Fruit fly (Drosophila melanogaster) whole organism, prepupa: ENCODE results near the gene CG17377.

Source experiments
- CG11902 ChIP-seq: fragments of 200-800 bp; sonication (Bioruptor generic); optimal IDR thresholded peaks from 3 replicates; lab custom pipeline; 2016; ENCODE audit warnings: missing biosample characterization, missing genetic modification characterization
- CG6854 ChIP-seq: fragments of 200-800 bp; sonication (Bioruptor generic); optimal IDR thresholded peaks from 2 replicates; lab custom pipeline; 2017; ENCODE audit warnings: missing biosample characterization, mild to moderate bottlenecking, missing genetic modification characterization
- acj6 ChIP-seq: fragments of 200-800 bp; sonication (Bioruptor generic); optimal IDR thresholded peaks from 3 replicates; lab custom pipeline; 2016; ENCODE audit warnings: missing biosample characterization, missing genetic modification characterization
- lz ChIP-seq: fragments of 200-800 bp; sonication (Bioruptor generic); optimal IDR thresholded peaks from 3 replicates; lab custom pipeline; 2016; ENCODE audit warnings: missing biosample characterization, missing genetic modification characterization

DNA sequence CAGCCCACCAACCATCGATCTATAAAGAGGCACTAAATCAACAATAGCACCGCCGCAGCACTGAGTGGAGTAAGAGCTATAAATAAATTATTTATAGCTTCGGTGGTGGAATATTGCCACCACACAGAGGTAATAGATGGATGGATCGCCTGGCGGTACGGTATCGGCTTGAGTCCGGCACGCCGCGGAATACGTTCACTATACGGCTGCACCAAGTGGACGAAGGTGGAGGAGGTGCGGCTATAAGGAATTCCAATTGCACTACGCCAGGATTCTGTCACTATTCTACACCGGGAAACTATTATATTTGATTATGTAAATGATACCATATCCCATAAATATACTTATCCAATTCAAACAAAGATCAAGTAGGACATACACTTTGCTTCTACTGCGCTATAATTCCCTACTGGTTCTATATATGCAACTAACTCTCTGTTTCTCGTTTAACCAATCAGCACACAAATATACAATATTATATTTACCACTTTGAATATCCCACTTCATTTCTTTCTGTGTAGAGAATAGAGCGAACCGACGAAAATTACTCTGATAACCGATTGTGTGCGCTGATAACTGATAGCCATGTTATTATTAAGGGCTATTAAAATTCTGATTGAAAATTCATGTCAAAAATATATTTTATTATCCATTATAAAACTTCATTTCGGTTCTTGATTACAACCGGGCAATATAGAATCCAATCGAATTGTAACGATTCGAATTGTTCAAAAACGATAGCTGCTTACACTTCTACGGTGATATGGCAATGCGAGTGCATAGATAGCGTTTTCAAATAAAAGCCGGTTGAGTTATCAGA is 16.8 kb upstream of the CG17377 start:
- TF ChIP-seq CG11902 (GFP tag; lab: Kevin White, UChicago), result no peak
- TF ChIP-seq lz (GFP tag; lab: Kevin White, UChicago), result no peak
- no peak for TF ChIP-seq CG6854 (GFP tag; lab: Kevin White, UChicago)
- no peak for TF ChIP-seq acj6 (GFP tag; lab: Kevin White, UChicago)
